Fruit fly (Drosophila melanogaster): ENCODE measurements around the gene CG34331.
A peak's percentile ranks its signal among the peaks of the same experiment; 100 is the strongest.

Gene CG34331

DNA sequence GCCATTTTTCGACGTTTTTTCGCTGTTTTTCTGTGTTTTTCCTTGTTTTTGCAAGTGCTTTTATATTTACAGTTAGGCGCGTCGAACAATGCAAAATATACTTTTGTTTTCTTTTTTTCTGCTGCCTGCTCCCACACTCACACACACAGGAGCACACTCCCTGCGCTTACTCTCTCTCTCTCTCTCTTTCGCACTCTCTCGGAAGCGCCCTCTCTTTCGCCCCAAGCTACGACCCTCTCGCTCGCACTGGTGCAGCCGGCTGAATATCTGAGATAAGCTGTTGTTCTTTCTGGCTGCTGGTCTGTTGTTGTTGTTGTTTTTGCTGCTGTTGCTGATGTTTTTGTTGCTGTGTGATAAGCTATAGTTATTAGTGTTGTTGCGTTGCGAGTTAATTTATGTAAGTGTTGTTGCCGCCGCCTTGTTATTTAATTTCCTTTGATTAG is 36.7 kb downstream of the CG34331 start:
- peak; percentile 41 for TF ChIP-seq CG17801 (GFP tag; optimal IDR thresholded peaks at IDR 0.05; ENCODE audit: partially characterized antibody)

dm6 chrX:20159679-20160140 is 37.5 kb downstream of the CG34331 start, which contains the start of gene Rab35:
Rab35 (minus strand) TSS chrX:20159872.
- TF ChIP-seq CG17801 (GFP tag; optimal IDR thresholded peaks at IDR 0.05; ENCODE audit: partially characterized antibody), result no peak

DNA sequence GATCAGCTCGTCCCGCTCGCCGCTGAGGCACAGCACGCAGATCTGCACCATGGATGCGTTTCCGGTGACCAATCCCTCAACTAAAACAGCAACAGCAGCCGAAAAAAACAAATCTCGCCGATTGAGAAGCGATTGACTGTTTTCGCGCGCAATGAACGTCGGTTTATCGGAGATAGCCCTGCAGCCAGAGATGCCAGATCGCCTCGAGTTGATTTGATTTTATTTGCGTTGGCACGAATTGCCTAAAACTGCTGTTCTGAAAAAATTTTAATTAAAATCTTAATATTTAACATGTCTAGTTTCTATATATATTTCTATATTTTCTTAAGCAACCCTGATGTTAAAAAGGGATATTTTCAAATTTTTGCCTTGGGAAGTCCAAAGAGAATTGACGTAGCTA is 40.3 kb downstream of the CG34331 start:
- no peak for TF ChIP-seq CG17801 (GFP tag; optimal IDR thresholded peaks at IDR 0.05; ENCODE audit: partially characterized antibody)

DNA sequence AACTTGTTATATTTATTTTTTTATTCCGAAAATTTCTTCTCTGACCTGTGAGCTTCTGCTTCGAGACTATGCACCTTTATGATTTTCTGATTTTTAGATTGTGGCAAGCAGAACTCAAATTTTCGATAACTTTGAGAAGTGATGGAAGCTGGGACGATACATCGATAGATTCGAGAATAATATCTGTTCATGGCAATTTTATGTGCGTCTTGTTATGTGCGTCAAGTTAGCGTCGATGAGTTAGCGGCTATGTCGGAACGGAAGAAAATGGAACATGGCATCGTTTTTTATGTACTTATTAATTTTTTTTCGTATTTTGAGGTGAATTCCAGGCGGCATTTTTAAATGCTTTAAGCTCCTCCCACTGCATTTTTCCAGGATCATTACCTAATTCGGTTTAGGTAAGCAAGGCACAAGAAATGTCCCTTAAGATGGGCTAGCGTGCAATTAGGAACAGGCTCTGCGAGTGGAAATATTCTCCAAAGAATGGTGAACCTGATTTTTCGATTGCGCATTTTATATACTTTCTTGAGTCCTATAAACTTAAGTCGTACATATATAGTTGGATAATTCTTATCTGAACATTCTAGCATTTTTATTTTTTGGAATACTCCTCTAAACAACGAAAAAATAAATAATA is 43.6 kb downstream of the CG34331 start, which contains the start of gene Phf7:
Phf7 (minus strand) TSS at position 58 of the 640 bp plus-strand sequence.
- TF ChIP-seq CG17801 (GFP tag; optimal IDR thresholded peaks at IDR 0.05; ENCODE audit: partially characterized antibody), result no peak

dm6 chrX:20166484-20167038 is 44.3 kb downstream of the CG34331 start, which contains the start of gene CG9577:
CG9577 (plus strand) TSS chrX:20166673.
- peak; percentile 62 for TF ChIP-seq CG17801 (GFP tag; optimal IDR thresholded peaks at IDR 0.05; ENCODE audit: partially characterized antibody)

dm6 chrX:20169898-20170297 is 47.6 kb downstream of the CG34331 start, which contains the start of the genes CG9581 and CG9578:
CG9581 (minus strand) TSS chrX:20169981.
CG9578 (plus strand) TSS chrX:20170222.
- TF ChIP-seq CG17801 (GFP tag; optimal IDR thresholded peaks at IDR 0.05; ENCODE audit: partially characterized antibody), result peak; percentile 8

- TF ChIP-seq CG17801 (GFP tag; optimal IDR thresholded peaks at IDR 0.05; ENCODE audit: partially characterized antibody), result peak; percentile 95
These were observed 51.3 kb downstream of the CG34331 start, which contains the start of gene AnxB10 for dm6 chrX:20173464-20173995. AnxB10 (minus strand) TSS chrX:20173514.

All from ovary, adult (tissue).